Worm (Caenorhabditis elegans): ENCODE results near the gene K11H12.1.

The K11H12.1 gene

ce11 chrIV:648362-648761, 4.9 kb downstream of the K11H12.1 start:
- TF ChIP-seq hlh-4 (tag; optimal IDR thresholded peaks at IDR 0.05) (no peak), fkh-8 (tag; optimal IDR thresholded peaks at IDR 0.05) (peak; percentile 59), nhr-47 (tag; optimal IDR thresholded peaks at IDR 0.05) (peak; percentile 18), mep-1 (tag; optimal IDR thresholded peaks at IDR 0.05) (no peak), vab-15 (tag; optimal IDR thresholded peaks at IDR 0.05) (no peak), pax-3 (tag; optimal IDR thresholded peaks at IDR 0.05) (peak; percentile 39), tlp-1 (tag; optimal IDR thresholded peaks at IDR 0.05) (no peak), dsc-1 (tag; optimal IDR thresholded peaks at IDR 0.05) (peak; percentile 78)

- peak; percentile 29 for TF ChIP-seq nhr-71 (tag; optimal IDR thresholded peaks at IDR 0.05)
- TF ChIP-seq pax-3 (tag; optimal IDR thresholded peaks at IDR 0.05): peak; percentile 27
- TF ChIP-seq dsc-1 (tag; optimal IDR thresholded peaks at IDR 0.05): peak; percentile 87
- TF ChIP-seq nhr-20 (tag; optimal IDR thresholded peaks at IDR 0.05): no peak
- peak; percentile 28 for TF ChIP-seq nhr-47 (tag; optimal IDR thresholded peaks at IDR 0.05)
- TF ChIP-seq sox-4 (tag; optimal IDR thresholded peaks at IDR 0.05): peak; percentile 62
- no peak for TF ChIP-seq swsn-7 (tag; optimal IDR thresholded peaks at IDR 0.05)
Observed at ce11 chrIV:643481-643880, 9.7 kb downstream of the K11H12.1 start.

ce11 chrIV:639167-639566, 14.1 kb downstream of the K11H12.1 start:
- TF ChIP-seq efl-1 (optimal IDR thresholded peaks at IDR 0.05): no peak
- no peak for TF ChIP-seq efl-1 (GFP tag; optimal IDR thresholded peaks at IDR 0.05 in 1 of 2)
- peak; percentile 33 for TF ChIP-seq dsc-1 (tag; optimal IDR thresholded peaks at IDR 0.05)
- TF ChIP-seq dpl-1 (GFP tag; optimal IDR thresholded peaks at IDR 0.05): no peak
- no peak for TF ChIP-seq mdl-1 (tag; optimal IDR thresholded peaks at IDR 0.05)
- no peak for TF ChIP-seq snu-23 (GFP tag; optimal IDR thresholded peaks at IDR 0.05)
- no peak for TF ChIP-seq C34B4.2 (tag; optimal IDR thresholded peaks at IDR 0.05)
- no peak for TF ChIP-seq rnt-1 (tag; optimal IDR thresholded peaks at IDR 0.05)
- peak; percentile 18 for TF ChIP-seq lin-14 (GFP tag; optimal IDR thresholded peaks at IDR 0.05)
- no peak for TF ChIP-seq C16A3.4 (tag; optimal IDR thresholded peaks at IDR 0.05)
- peak; percentile 59 for TF ChIP-seq pax-3 (tag; optimal IDR thresholded peaks at IDR 0.05)
- no peak for TF ChIP-seq lsy-2 (tag; optimal IDR thresholded peaks at IDR 0.05)
- TF ChIP-seq nhr-90 (tag; optimal IDR thresholded peaks at IDR 0.05; ENCODE audit: poor library complexity): no peak
- no peak for TF ChIP-seq nhr-77 (tag; optimal IDR thresholded peaks at IDR 0.05)
- TF ChIP-seq swsn-7 (tag; optimal IDR thresholded peaks at IDR 0.05): no peak
- TF ChIP-seq grh-1 (GFP tag; IDR thresholded peaks at IDR 0.05): no peak

ce11 chrIV:633565-633964, 19.7 kb downstream of the K11H12.1 start:
- TF ChIP-seq rnt-1 (tag; optimal IDR thresholded peaks at IDR 0.05) (no peak), dsc-1 (tag; optimal IDR thresholded peaks at IDR 0.05) (no peak), unc-30 (tag; optimal IDR thresholded peaks at IDR 0.05) (no peak), efl-3 (GFP tag; optimal IDR thresholded peaks at IDR 0.05) (no peak), nhr-84 (tag; optimal IDR thresholded peaks at IDR 0.05) (no peak), ztf-4 (tag; optimal IDR thresholded peaks at IDR 0.05) (no peak), unc-98 (GFP tag; IDR thresholded peaks at IDR 0.05) (no peak), zip-4 (GFP tag; optimal IDR thresholded peaks at IDR 0.05) (no peak), lin-13 (GFP tag; optimal IDR thresholded peaks at IDR 0.05) (no peak), C04F5.9 (tag; optimal IDR thresholded peaks at IDR 0.05) (no peak), ceh-88 (GFP tag; IDR thresholded peaks at IDR 0.05) (no peak), lin-14 (GFP tag; optimal IDR thresholded peaks at IDR 0.05) (no peak), ceh-8 (GFP tag; optimal IDR thresholded peaks at IDR 0.05) (no peak), nhr-47 (tag; optimal IDR thresholded peaks at IDR 0.05) (no peak), aha-1 (tag; optimal IDR thresholded peaks at IDR 0.05) (no peak), F16B12.6 (tag; optimal IDR thresholded peaks at IDR 0.05) (no peak), nhr-71 (tag; optimal IDR thresholded peaks at IDR 0.05) (no peak), fos-1 (tag; optimal IDR thresholded peaks at IDR 0.05) (no peak), skn-1 (tag; optimal IDR thresholded peaks at IDR 0.05) (no peak), fkh-8 (tag; optimal IDR thresholded peaks at IDR 0.05) (no peak)
